Worm (Caenorhabditis elegans) whole organism, L1 larva: Measurements from ENCODE around the gene spp-31.

Experiments
- C16A3.4 ChIP-seq: fragments of 150-350 bp; optimal IDR thresholded peaks from 2 replicates; lab custom pipeline; 2014; ENCODE audit warnings: missing biosample characterization, missing genetic modification characterization
- C34B4.2 ChIP-seq: sonication (generic microtip); optimal IDR thresholded peaks from 2 replicates; lab custom pipeline; 2017; ENCODE audit warnings: mild to moderate bottlenecking, missing genetic modification characterization, missing compliant biosample characterization
- alr-1 ChIP-seq: fragments of 200-800 bp; sonication (Bioruptor generic); optimal IDR thresholded peaks from 2 replicates; lab custom pipeline; 2018; ENCODE audit warnings: borderline replicate concordance, mild to moderate bottlenecking, missing genetic modification characterization, missing compliant biosample characterization
- ceh-8 ChIP-seq: fragments of 200-800 bp; sonication (Bioruptor generic); optimal IDR thresholded peaks from 2 replicates; lab custom pipeline; 2018; ENCODE audit warnings: mild to moderate bottlenecking, missing genetic modification characterization, moderate library complexity, missing compliant biosample characterization
- ceh-82 ChIP-seq, 3 experiments: fragments of 150-350 bp in 1 of 3; sonication (generic microtip) in 2 of 3; optimal IDR thresholded peaks; 2 replicates each; lab custom pipeline; 2014 to 2017; ENCODE audit warnings: missing biosample characterization in 3 of 3, missing genetic modification characterization in 3 of 3
- ceh-90 ChIP-seq: sonication (generic microtip); optimal IDR thresholded peaks from 2 replicates; lab custom pipeline; 2016; ENCODE audit warnings: missing genetic modification characterization, missing compliant biosample characterization
- dpl-1 ChIP-seq, 3 experiments: fragments of 150-350 bp in 2 of 3; sonication (generic microtip) in 1 of 3; optimal IDR thresholded peaks; 2 replicates each; lab custom pipeline; 2014 to 2017; ENCODE audit warnings: missing biosample characterization in 3 of 3, missing genetic modification characterization in 3 of 3, missing genetic modification reagents in 3 of 3
- dsc-1 ChIP-seq: sonication (generic microtip); optimal IDR thresholded peaks from 2 replicates; lab custom pipeline; 2016; ENCODE audit warnings: mild to moderate bottlenecking, missing genetic modification characterization, missing compliant biosample characterization
- efl-1 ChIP-seq, 4 experiments: fragments of 150-350 bp; optimal IDR thresholded peaks in 3 of 4; peaks in 1 of 4; 1 replicate in 1 of 4; 2 replicates in 3 of 4; lab custom pipeline; 2014; ENCODE audit warnings: missing biosample characterization in 2 of 4, missing genetic modification characterization in 2 of 4, missing genetic modification reagents in 2 of 4
- elt-3 ChIP-seq, 6 experiments: fragments of 150-350 bp in 1 of 6; sonication (generic microtip); optimal IDR thresholded peaks; 2 replicates each; lab custom pipeline; 2017 to 2018; ENCODE audit warnings: missing biosample characterization in 6 of 6, missing genetic modification characterization in 6 of 6, inconsistent platforms in 1 of 6
- ets-5 ChIP-seq: fragments of 200-800 bp; sonication (Bioruptor generic); IDR thresholded peaks from 2 replicates; pipeline ENCODE4 v1.3.6; 2022; ENCODE audit warnings: missing genetic modification characterization, missing compliant biosample characterization
- fkh-10 ChIP-seq: sonication (generic microtip); optimal IDR thresholded peaks from 2 replicates; lab custom pipeline; 2017; ENCODE audit warnings: missing biosample characterization, missing genetic modification reagents, missing genetic modification characterization
- grh-1 ChIP-seq: fragments of 200-800 bp; sonication (Bioruptor generic); IDR thresholded peaks from 2 replicates; pipeline ENCODE4 v1.3.6; 2022; ENCODE audit warnings: missing genetic modification reagents, missing genetic modification characterization, missing compliant biosample characterization
- hlh-4 ChIP-seq: sonication (generic microtip); optimal IDR thresholded peaks from 2 replicates; lab custom pipeline; 2016; ENCODE audit warnings: mild to moderate bottlenecking, missing genetic modification characterization, missing compliant biosample characterization
- hpl-2 ChIP-seq: fragments of 150-350 bp; optimal IDR thresholded peaks from 2 replicates; lab custom pipeline; 2014; ENCODE audit warnings: missing biosample characterization, missing genetic modification reagents, missing genetic modification characterization
- irx-1 ChIP-seq: sonication (generic microtip); optimal IDR thresholded peaks from 2 replicates; lab custom pipeline; 2016; ENCODE audit warnings: missing genetic modification characterization, missing compliant biosample characterization
- isw-1 ChIP-seq: fragments of 200-800 bp; sonication (Bioruptor generic); IDR thresholded peaks from 2 replicates; pipeline ENCODE4 v1.3.6; 2022; ENCODE audit warnings: missing genetic modification characterization, missing compliant biosample characterization
- lin-14 ChIP-seq: fragments of 200-800 bp; sonication (Bioruptor generic); optimal IDR thresholded peaks from 2 replicates; lab custom pipeline; 2018; ENCODE audit warnings: mild to moderate bottlenecking, missing genetic modification characterization, moderate library complexity, missing compliant biosample characterization
- lin-15B ChIP-seq: fragments of 150-350 bp; sonication (generic microtip); optimal IDR thresholded peaks from 3 replicates; lab custom pipeline; 2014; ENCODE audit warnings: missing biosample characterization, missing genetic modification characterization
- lin-35 ChIP-seq, 2 experiments: fragments of 150-350 bp; optimal IDR thresholded peaks; 2 replicates each; lab custom pipeline; 2014; ENCODE audit warnings: missing biosample characterization in 2 of 2, missing genetic modification characterization in 2 of 2, missing genetic modification reagents in 2 of 2
- lin-39 ChIP-seq: fragments of 150-350 bp; optimal IDR thresholded peaks from 2 replicates; lab custom pipeline; 2014; ENCODE audit warnings: missing biosample characterization, missing genetic modification reagents, missing genetic modification characterization
- lir-3 ChIP-seq: sonication (generic microtip); optimal IDR thresholded peaks from 2 replicates; lab custom pipeline; 2016; ENCODE audit warnings: mild to moderate bottlenecking, missing genetic modification characterization, moderate library complexity, missing compliant biosample characterization; ENCODE audit not compliant: poor library complexity
- lsy-2 ChIP-seq, 2 experiments: fragments of 150-350 bp; optimal IDR thresholded peaks; 2 replicates each; lab custom pipeline; 2014; ENCODE audit warnings: missing biosample characterization in 2 of 2, missing genetic modification characterization in 2 of 2
- mab-9 ChIP-seq: fragments of 200-800 bp; sonication (Bioruptor generic); IDR thresholded peaks from 2 replicates; pipeline ENCODE4 v1.3.6; 2022; ENCODE audit warnings: missing genetic modification reagents, missing genetic modification characterization, missing compliant biosample characterization
- mdl-1 ChIP-seq, 2 experiments: fragments of 150-350 bp; optimal IDR thresholded peaks; 2 replicates each; lab custom pipeline; 2014 to 2017; ENCODE audit warnings: missing biosample characterization in 2 of 2, missing genetic modification characterization in 2 of 2, inconsistent platforms in 1 of 2
- mep-1 ChIP-seq: fragments of 150-350 bp; optimal IDR thresholded peaks from 2 replicates; lab custom pipeline; 2014; ENCODE audit warnings: missing biosample characterization, missing genetic modification characterization
- nhr-19 ChIP-seq: fragments of 200-800 bp; sonication (Bioruptor generic); conservative IDR thresholded peaks from 2 replicates; pipeline ENCODE4 v1.3.6; 2022; ENCODE audit warnings: missing genetic modification characterization, missing compliant biosample characterization
- nhr-20 ChIP-seq: sonication (generic microtip); optimal IDR thresholded peaks from 2 replicates; lab custom pipeline; 2016; ENCODE audit warnings: mild to moderate bottlenecking, missing genetic modification characterization, missing compliant biosample characterization
- nhr-47 ChIP-seq: sonication (generic microtip); optimal IDR thresholded peaks from 2 replicates; lab custom pipeline; 2016; ENCODE audit warnings: mild to moderate bottlenecking, missing genetic modification characterization, moderate library complexity, missing compliant biosample characterization
- nhr-71 ChIP-seq: sonication (generic microtip); optimal IDR thresholded peaks from 2 replicates; lab custom pipeline; 2016; ENCODE audit warnings: mild to moderate bottlenecking, missing genetic modification characterization, moderate library complexity, missing compliant biosample characterization
- nhr-76 ChIP-seq: sonication (generic microtip); optimal IDR thresholded peaks from 2 replicates; lab custom pipeline; 2017; ENCODE audit warnings: missing biosample characterization, missing genetic modification characterization
- nhr-84 ChIP-seq: sonication (generic microtip); optimal IDR thresholded peaks from 2 replicates; lab custom pipeline; 2017; ENCODE audit warnings: missing biosample characterization, missing genetic modification characterization
- nhr-85 ChIP-seq: sonication (generic microtip); peaks from one replicate; lab custom pipeline; 2016; ENCODE audit warnings: missing genetic modification characterization, inconsistent platforms, missing compliant biosample characterization
- nhr-90 ChIP-seq: sonication (generic microtip); optimal IDR thresholded peaks from 2 replicates; lab custom pipeline; 2016; ENCODE audit warnings: mild to moderate bottlenecking, missing genetic modification characterization, missing compliant biosample characterization; ENCODE audit not compliant: poor library complexity
- pag-3 ChIP-seq: sonication (generic microtip); optimal IDR thresholded peaks from 2 replicates; lab custom pipeline; 2017; ENCODE audit warnings: missing genetic modification characterization, mild to moderate bottlenecking, missing compliant biosample characterization, antibody characterized with exemption, borderline replicate concordance; ENCODE audit not compliant: insufficient read depth
- rnt-1 ChIP-seq: sonication (generic microtip); optimal IDR thresholded peaks from 2 replicates; lab custom pipeline; 2016; ENCODE audit warnings: mild to moderate bottlenecking, missing genetic modification characterization, moderate library complexity, missing compliant biosample characterization
- skn-1 ChIP-seq: fragments of 150-350 bp; optimal IDR thresholded peaks from 2 replicates; lab custom pipeline; 2014; ENCODE audit warnings: missing biosample characterization, missing genetic modification characterization
- snu-23 ChIP-seq: sonication (generic microtip); optimal IDR thresholded peaks from 2 replicates; lab custom pipeline; 2016; ENCODE audit warnings: missing genetic modification characterization, missing compliant biosample characterization
- sox-4 ChIP-seq: sonication (generic microtip); optimal IDR thresholded peaks from 2 replicates; lab custom pipeline; 2016; ENCODE audit warnings: missing genetic modification characterization, missing compliant biosample characterization
- sptf-1 ChIP-seq: fragments of 150-350 bp; optimal IDR thresholded peaks from 2 replicates; lab custom pipeline; 2014; ENCODE audit warnings: missing biosample characterization, missing genetic modification characterization
- swsn-7 ChIP-seq: sonication (generic microtip); optimal IDR thresholded peaks from 2 replicates; lab custom pipeline; 2016; ENCODE audit warnings: missing genetic modification characterization, missing compliant biosample characterization
- tbx-2 ChIP-seq: sonication (generic microtip); optimal IDR thresholded peaks from 2 replicates; lab custom pipeline; 2016; ENCODE audit warnings: missing genetic modification characterization, missing compliant biosample characterization
- tlp-1 ChIP-seq: fragments of 150-350 bp; optimal IDR thresholded peaks from 2 replicates; lab custom pipeline; 2014; ENCODE audit warnings: missing biosample characterization, missing genetic modification characterization
- unc-30 ChIP-seq: sonication (generic microtip); optimal IDR thresholded peaks from 2 replicates; lab custom pipeline; 2017; ENCODE audit warnings: missing biosample characterization, missing genetic modification characterization
- unc-86 ChIP-seq: sonication (generic microtip); optimal IDR thresholded peaks from 2 replicates; lab custom pipeline; 2016; ENCODE audit warnings: missing genetic modification characterization, missing compliant biosample characterization
- unc-98 ChIP-seq: fragments of 200-800 bp; sonication (Bioruptor generic); IDR thresholded peaks from 2 replicates; pipeline ENCODE4 v1.3.6; 2022; ENCODE audit warnings: missing genetic modification characterization, missing compliant biosample characterization
- vab-15 ChIP-seq: sonication (generic microtip); optimal IDR thresholded peaks from 2 replicates; lab custom pipeline; 2017; ENCODE audit warnings: missing genotype, mild to moderate bottlenecking, missing genetic modification characterization, missing compliant biosample characterization
- xbp-1 ChIP-seq: sonication (generic microtip); optimal IDR thresholded peaks from 2 replicates; lab custom pipeline; 2016; ENCODE audit warnings: missing genetic modification characterization, missing compliant biosample characterization
- zag-1 ChIP-seq: fragments of 150-350 bp; optimal IDR thresholded peaks from 2 replicates; lab custom pipeline; 2014; ENCODE audit warnings: missing biosample characterization, missing genetic modification characterization
- ztf-4 ChIP-seq: fragments of 150-350 bp; optimal IDR thresholded peaks from 2 replicates; lab custom pipeline; 2014; ENCODE audit warnings: missing biosample characterization, missing genetic modification characterization

Gene spp-31

ce11 chrIV:1385915-1386314 lies 20.5 kb upstream of the spp-31 start, which contains the start of gene nhr-41 (continued):
- TF ChIP-seq nhr-71 (tag; lab: Kevin White, UChicago) (no peak), ets-5 (no peak)

DNA sequence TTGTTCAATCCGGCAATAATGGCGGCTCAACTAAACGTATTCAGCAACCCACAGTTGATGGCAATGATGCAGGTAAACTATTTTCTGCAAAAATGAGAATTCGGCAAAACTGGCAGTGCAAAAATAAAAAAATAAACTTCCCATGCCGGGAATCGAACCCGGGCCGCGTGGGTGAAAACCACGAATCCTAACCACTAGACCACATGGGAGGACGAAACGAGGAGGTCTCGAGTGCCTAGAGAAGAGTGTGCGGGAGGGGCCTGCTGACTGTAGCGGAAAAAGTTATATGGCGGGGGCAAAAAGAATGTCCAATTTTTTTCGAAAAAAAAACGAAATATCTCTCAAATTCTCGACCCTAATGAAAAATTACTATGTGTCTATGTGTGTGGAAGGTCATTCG lies 18.3 kb upstream of the spp-31 start:
- peak; percentile 79 for TF ChIP-seq snu-23 (GFP tag; lab: Kevin White, UChicago)
- TF ChIP-seq lir-3 (tag; lab: Kevin White, UChicago) = no peak
- TF ChIP-seq nhr-71 (tag; lab: Kevin White, UChicago) = peak; percentile 70
- peak; percentile 77 for TF ChIP-seq nhr-90 (tag; lab: Kevin White, UChicago)
- no peak for TF ChIP-seq ceh-8 (GFP tag; lab: Kevin White, UChicago)
- no peak for TF ChIP-seq nhr-84 (tag; lab: Kevin White, UChicago)
- TF ChIP-seq lsy-2 (tag; optimal IDR thresholded peaks at IDR 0.05; lab: Kevin White, UChicago) = peak; percentile 17 to 54
- TF ChIP-seq nhr-47 (tag; lab: Kevin White, UChicago) = peak; percentile 62
- TF ChIP-seq irx-1 (tag; lab: Kevin White, UChicago) = peak; percentile 7
- TF ChIP-seq isw-1 (GFP tag; lab: Robert Waterston, UW) = peak; percentile 6; the same call in 1 of the 2 replicates
- no peak for TF ChIP-seq fkh-10 (GFP tag; lab: Kevin White, UChicago)
- no peak for TF ChIP-seq hlh-4
- TF ChIP-seq C34B4.2 (tag; lab: Kevin White, UChicago) = no peak
- no peak for TF ChIP-seq ztf-4 (tag; lab: Kevin White, UChicago)
- peak in 1 of 2 experiments; percentile 45 for TF ChIP-seq mdl-1 (tag; optimal IDR thresholded peaks at IDR 0.05; lab: Kevin White, UChicago)
- peak; percentile 13 to 55 (median 32) for TF ChIP-seq dpl-1 (GFP tag; optimal IDR thresholded peaks at IDR 0.05; lab: Kevin White, UChicago)
- no peak for TF ChIP-seq lin-15B (tag; lab: Kevin White, UChicago)
- peak; percentile 27 to 35 for TF ChIP-seq efl-1 (optimal IDR thresholded peaks at IDR 0.05; lab: Kevin White, UChicago)
- TF ChIP-seq efl-1 (GFP tag; optimal IDR thresholded peaks at IDR 0.05 in 1 of 2; lab: Kevin White, UChicago) = peak; percentile 41 to 96
- TF ChIP-seq C16A3.4 (tag; lab: Kevin White, UChicago) = peak; percentile 31
- TF ChIP-seq lin-35 (GFP tag; optimal IDR thresholded peaks at IDR 0.05; lab: Kevin White, UChicago) = peak; percentile 28 to 79
- TF ChIP-seq nhr-85 (tag; lab: Kevin White, UChicago) = peak; percentile 83
- no peak for TF ChIP-seq tlp-1 (tag; lab: Kevin White, UChicago)
- TF ChIP-seq sptf-1 (tag; lab: Kevin White, UChicago) = no peak
- TF ChIP-seq pag-3 (tag; lab: Kevin White, UChicago) = peak; percentile 17
- TF ChIP-seq ceh-90 = no peak
- peak; percentile 59 for TF ChIP-seq mep-1
- TF ChIP-seq skn-1 (tag; lab: Kevin White, UChicago) = peak; percentile 24
- no peak for TF ChIP-seq unc-86 (tag; lab: Kevin White, UChicago)
- TF ChIP-seq tbx-2 = peak; percentile 45
- peak; percentile 58 for TF ChIP-seq nhr-20 (tag; lab: Kevin White, UChicago)
- peak; percentile 13 for TF ChIP-seq vab-15 (tag; lab: Kevin White, UChicago)
- TF ChIP-seq rnt-1 (tag; lab: Kevin White, UChicago) = peak; percentile 69
- TF ChIP-seq dsc-1 (tag; lab: Kevin White, UChicago) = peak; percentile 40
- peak in 1 of 6 experiments; percentile 17 for TF ChIP-seq elt-3 (tag; optimal IDR thresholded peaks at IDR 0.05; lab: Kevin White, UChicago)
- TF ChIP-seq unc-98 (GFP tag; lab: Robert Waterston, UW) = no peak
- TF ChIP-seq sox-4 (tag; lab: Kevin White, UChicago) = no peak
- TF ChIP-seq unc-30 (tag; lab: Kevin White, UChicago) = no peak
- TF ChIP-seq ceh-82 (tag; optimal IDR thresholded peaks at IDR 0.05; lab: Kevin White, UChicago) = peak in 1 of 3 experiments; percentile 64
- peak; percentile 67 for TF ChIP-seq nhr-19 (GFP tag; lab: Robert Waterston, UW)
- TF ChIP-seq swsn-7 (tag; lab: Kevin White, UChicago) = peak; percentile 46
- TF ChIP-seq xbp-1 (tag; lab: Kevin White, UChicago) = peak; percentile 17
- TF ChIP-seq nhr-76 (tag; lab: Kevin White, UChicago) = no peak
- TF ChIP-seq alr-1 = no peak
- TF ChIP-seq zag-1 = no peak
- TF ChIP-seq lin-14 (GFP tag; lab: Kevin White, UChicago) = peak; percentile 43
- no peak for TF ChIP-seq mab-9 (GFP tag; lab: Robert Waterston, UW)
- no peak for TF ChIP-seq hpl-2 (GFP tag; lab: Kevin White, UChicago)
- peak; percentile 73 for TF ChIP-seq grh-1
- no peak for TF ChIP-seq lin-39 (tag; lab: Kevin White, UChicago)
